Worm (Caenorhabditis elegans) whole organism, early embryonic: Measurements from ENCODE around the gene vha-1.

ENCODE experiments used
- B0310.2 ChIP-seq: sonication (generic microtip); optimal IDR thresholded peaks from 2 replicates; lab custom pipeline; 2016; ENCODE audit warnings: mild to moderate bottlenecking, missing genetic modification characterization, missing compliant biosample characterization
- F13C5.2 ChIP-seq: sonication (generic microtip); optimal IDR thresholded peaks from 2 replicates; lab custom pipeline; 2017; ENCODE audit warnings: mild to moderate bottlenecking, missing genetic modification characterization, inconsistent platforms, missing compliant biosample characterization
- aly-1 ChIP-seq: sonication (generic microtip); optimal IDR thresholded peaks from 2 replicates; lab custom pipeline; 2016; ENCODE audit warnings: missing genetic modification characterization, missing compliant biosample characterization
- ama-1 ChIP-seq: fragments of 150-350 bp; optimal IDR thresholded peaks from 2 replicates; lab custom pipeline; 2014
- ceh-13 ChIP-seq: fragments of 200-800 bp; sonication (Bioruptor generic); optimal IDR thresholded peaks from 2 replicates; lab custom pipeline; 2018; ENCODE audit warnings: mild to moderate bottlenecking, missing genetic modification characterization, missing compliant biosample characterization
- ceh-36 ChIP-seq: sonication (generic microtip); optimal IDR thresholded peaks from 2 replicates; lab custom pipeline; 2016; ENCODE audit warnings: missing genetic modification characterization, inconsistent platforms, missing compliant biosample characterization
- ets-7 ChIP-seq: sonication (generic microtip); optimal IDR thresholded peaks from 2 replicates; lab custom pipeline; 2016; ENCODE audit warnings: missing genotype, missing genetic modification characterization, missing compliant biosample characterization
- flt-1 ChIP-seq: fragments of 200-800 bp; sonication (Bioruptor generic); IDR thresholded peaks from 2 replicates; pipeline ENCODE4 v1.3.6; 2022; ENCODE audit warnings: missing genetic modification characterization, missing compliant biosample characterization
- hmbx-1 ChIP-seq: sonication (generic microtip); optimal IDR thresholded peaks from 2 replicates; lab custom pipeline; 2016; ENCODE audit warnings: mild to moderate bottlenecking, missing genetic modification characterization, missing compliant biosample characterization
- hmg-4 ChIP-seq: fragments of 200-800 bp; sonication (Bioruptor generic); optimal IDR thresholded peaks from 2 replicates; lab custom pipeline; 2018; ENCODE audit warnings: mild to moderate bottlenecking, missing genetic modification characterization, missing compliant biosample characterization
- hnd-1 ChIP-seq: sonication (generic microtip); optimal IDR thresholded peaks from 2 replicates; lab custom pipeline; 2016; ENCODE audit warnings: missing genetic modification characterization, missing compliant biosample characterization
- scrt-1 ChIP-seq: fragments of 200-800 bp; sonication (Bioruptor generic); IDR thresholded peaks from 2 replicates; pipeline ENCODE4 v1.3.6; 2022; ENCODE audit warnings: missing genetic modification characterization, missing compliant biosample characterization
- tbx-11 ChIP-seq: fragments of 200-800 bp; sonication (Bioruptor generic); IDR thresholded peaks from 2 replicates; pipeline ENCODE4 v1.3.6; 2022; ENCODE audit warnings: missing genetic modification characterization, missing compliant biosample characterization
- tbx-37 ChIP-seq: fragments of 200-800 bp; sonication (Bioruptor generic); conservative IDR thresholded peaks from 2 replicates; pipeline ENCODE4 v1.3.6; 2022; ENCODE audit warnings: missing genetic modification reagents, missing genetic modification characterization, missing compliant biosample characterization
- tra-4 ChIP-seq: sonication (generic microtip); optimal IDR thresholded peaks from 2 replicates; lab custom pipeline; 2017; ENCODE audit warnings: missing genetic modification characterization, missing compliant biosample characterization

The vha-1 gene

DNA sequence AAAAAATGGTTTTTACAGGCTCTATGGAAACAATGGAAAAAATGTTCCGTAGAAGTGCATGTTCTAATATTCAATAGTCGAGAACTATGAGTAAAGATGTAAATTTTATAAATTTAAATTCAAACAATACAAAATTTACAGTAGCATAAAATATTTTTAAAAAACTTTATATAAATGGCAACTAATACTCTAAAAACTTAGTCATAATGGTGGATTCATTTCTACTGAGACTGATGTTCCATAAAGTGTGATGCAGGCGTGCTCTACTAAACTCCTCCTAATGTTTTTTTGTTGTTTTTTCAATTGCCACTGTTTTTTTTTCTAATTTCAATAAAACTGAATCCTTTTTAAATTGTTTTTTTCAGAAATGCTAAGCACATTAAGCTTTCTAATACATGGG is 27.1 kb downstream of the vha-1 start, which contains the start of gene gtap-2:
Gene gtap-2 (plus strand): TSS at position 366 of the 400 bp plus-strand sequence.
- no peak for TF ChIP-seq B0310.2 (tag; lab: Kevin White, UChicago)
- TF ChIP-seq tbx-37 (GFP tag; lab: Robert Waterston, UW) = 0 out of 2 replicates have a peak, but pooled peaks have one; percentile 37
- TF ChIP-seq ets-7 = no peak

DNA sequence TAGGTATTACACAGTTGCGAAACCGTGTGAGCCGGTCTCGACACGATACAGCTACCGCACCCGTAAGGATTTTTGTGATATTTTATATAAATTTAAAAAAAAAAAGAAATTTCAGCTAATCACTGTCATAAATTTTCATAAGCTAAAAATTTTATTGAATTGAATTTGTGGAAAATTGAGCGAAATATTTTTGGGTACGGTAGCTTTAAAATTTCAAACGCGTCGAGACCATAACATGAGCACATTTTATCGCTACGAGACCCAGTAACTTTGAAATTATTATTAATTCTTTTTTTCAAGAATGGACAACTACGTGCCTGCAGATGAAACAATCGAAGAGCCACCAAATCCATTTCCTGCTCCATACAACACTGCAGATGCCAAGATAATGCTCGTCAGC is 32.1 kb downstream of the vha-1 start, which contains the start of gene ZK632.14:
Gene ZK632.14 (plus strand): TSS at position 301 of the 400 bp plus-strand sequence.
- TF ChIP-seq aly-1 (tag; lab: Kevin White, UChicago) (no peak), ceh-13 (no peak), B0310.2 (tag; lab: Kevin White, UChicago) (no peak), ets-7 (no peak), hnd-1 (tag; lab: Kevin White, UChicago) (no peak), tbx-37 (GFP tag; lab: Robert Waterston, UW) (no peak), hmg-4 (GFP tag; lab: Kevin White, UChicago) (no peak)

DNA sequence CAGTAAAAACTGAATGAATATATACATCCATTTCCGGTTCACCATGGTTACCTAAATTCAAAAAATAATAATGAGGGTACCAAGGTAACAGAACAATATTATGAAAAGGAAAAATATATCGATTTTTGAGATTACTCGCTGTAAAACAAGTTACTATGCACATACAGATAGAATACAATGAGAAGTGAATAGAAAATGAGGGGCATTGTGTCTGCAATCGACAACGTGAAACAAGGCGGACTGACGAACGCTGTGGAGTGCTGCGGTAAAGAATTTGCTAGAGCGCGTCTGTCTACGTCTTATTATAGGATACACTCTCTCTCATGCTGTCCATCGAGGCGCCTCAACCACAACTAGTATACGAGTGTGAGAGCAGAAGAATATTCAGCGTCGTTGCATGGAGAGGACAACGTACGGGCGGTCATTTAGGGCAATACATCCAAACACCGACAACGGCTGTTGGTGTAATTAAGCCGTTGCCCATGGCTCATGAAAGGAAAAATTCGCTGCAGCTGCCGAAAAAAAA is 36.1 kb downstream of the vha-1 start, which contains the start of gene cnx-1:
Gene cnx-1 (minus strand): TSS at position 51 of the 526 bp plus-strand sequence.
- TF ChIP-seq ceh-13 = no peak
- TF ChIP-seq scrt-1 (GFP tag; lab: Robert Waterston, UW) = no peak
- TF ChIP-seq tbx-11 (GFP tag; lab: Robert Waterston, UW) = no peak
- peak; percentile 19 for TF ChIP-seq aly-1 (tag; lab: Kevin White, UChicago)
- TF ChIP-seq hmg-4 (GFP tag; lab: Kevin White, UChicago) = peak; percentile 73

DNA sequence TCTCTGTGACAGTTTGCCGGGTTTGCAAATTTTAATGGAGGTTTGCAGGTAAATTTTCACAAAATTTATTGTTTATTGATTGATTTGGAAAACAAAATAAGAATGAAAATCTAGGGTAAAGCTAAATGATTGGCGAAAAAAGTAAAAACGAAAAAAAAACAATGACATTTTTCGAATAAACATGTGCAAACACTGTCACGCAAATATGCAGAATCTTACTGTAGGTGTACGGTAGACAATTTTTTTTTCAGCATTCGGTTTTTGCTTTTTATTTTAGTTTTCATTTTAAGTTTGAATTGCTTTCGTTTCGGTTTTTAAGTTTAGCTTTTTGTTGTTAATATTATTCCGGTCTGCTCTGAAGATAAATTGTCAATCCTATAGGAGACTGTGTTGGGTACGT is 36.8 kb downstream of the vha-1 start:
- no peak for TF ChIP-seq tbx-37 (GFP tag; lab: Robert Waterston, UW)
- TF ChIP-seq scrt-1 (GFP tag; lab: Robert Waterston, UW) = no peak
- TF ChIP-seq hmg-4 (GFP tag; lab: Kevin White, UChicago) = no peak
- TF ChIP-seq hnd-1 (tag; lab: Kevin White, UChicago) = no peak
- no peak for TF ChIP-seq ceh-13
- TF ChIP-seq ceh-36 (tag; lab: Kevin White, UChicago) = no peak
- TF ChIP-seq ets-7 = no peak
- no peak for TF ChIP-seq aly-1 (tag; lab: Kevin White, UChicago)
- TF ChIP-seq tra-4 (tag; lab: Kevin White, UChicago) = no peak
- no peak for TF ChIP-seq ama-1
- TF ChIP-seq tbx-11 (GFP tag; lab: Robert Waterston, UW) = no peak

DNA sequence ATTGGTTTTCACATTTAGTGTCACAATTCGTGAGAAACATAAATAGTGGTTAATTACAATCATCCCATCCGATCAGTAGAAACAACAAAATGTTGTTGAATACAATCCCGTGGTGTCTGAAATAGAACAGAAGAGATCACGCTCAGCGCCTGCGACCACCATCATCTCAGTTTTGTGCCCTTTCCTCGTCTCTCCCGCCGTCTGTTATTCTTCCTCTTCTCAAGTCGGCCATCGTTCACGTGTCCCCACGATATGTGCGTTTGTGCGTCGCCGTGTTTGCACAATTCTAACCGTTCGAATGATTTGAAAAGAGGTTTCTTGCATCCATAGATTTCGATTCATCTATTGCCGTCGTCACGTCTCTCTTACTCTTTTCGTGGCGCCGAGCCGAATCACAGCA is 37.7 kb downstream of the vha-1 start, which contains the start of gene panl-3:
Gene panl-3 (plus strand): TSS at position 294 of the 400 bp plus-strand sequence.
- TF ChIP-seq hmg-4 (GFP tag; lab: Kevin White, UChicago) (peak; percentile 45), aly-1 (tag; lab: Kevin White, UChicago) (peak; percentile 57), flt-1 (GFP tag; lab: Robert Waterston, UW) (no peak), scrt-1 (GFP tag; lab: Robert Waterston, UW) (peak; percentile 65; the same call in 1 of the 2 replicates)

DNA sequence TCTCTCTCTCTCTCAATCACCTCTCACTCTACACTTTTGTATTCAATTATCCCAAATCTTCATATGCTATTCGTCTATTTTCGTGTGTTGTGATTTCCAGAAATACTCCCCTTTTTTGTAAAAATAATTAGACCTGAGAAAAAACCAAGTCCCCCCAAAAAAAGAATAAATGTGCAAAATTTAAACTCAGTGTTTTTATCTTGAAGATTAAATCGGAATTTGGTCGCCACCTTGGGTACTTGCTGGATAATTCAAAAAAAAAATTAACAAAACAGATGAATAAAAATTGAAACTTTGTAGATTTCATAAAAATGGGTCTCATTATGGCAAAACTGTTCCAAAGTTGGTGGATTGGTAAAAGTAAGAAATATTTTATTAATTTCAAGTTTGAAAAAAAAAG is 41.9 kb downstream of the vha-1 start, which contains the start of gene arl-5:
Gene arl-5 (plus strand): TSS at position 301 of the 400 bp plus-strand sequence.
- TF ChIP-seq ceh-36 (tag; lab: Kevin White, UChicago) (no peak), F13C5.2 (tag; lab: Kevin White, UChicago) (no peak), flt-1 (GFP tag; lab: Robert Waterston, UW) (no peak), tra-4 (tag; lab: Kevin White, UChicago) (no peak), scrt-1 (GFP tag; lab: Robert Waterston, UW) (no peak), tbx-37 (GFP tag; lab: Robert Waterston, UW) (no peak), B0310.2 (tag; lab: Kevin White, UChicago) (no peak), ceh-13 (no peak)

DNA sequence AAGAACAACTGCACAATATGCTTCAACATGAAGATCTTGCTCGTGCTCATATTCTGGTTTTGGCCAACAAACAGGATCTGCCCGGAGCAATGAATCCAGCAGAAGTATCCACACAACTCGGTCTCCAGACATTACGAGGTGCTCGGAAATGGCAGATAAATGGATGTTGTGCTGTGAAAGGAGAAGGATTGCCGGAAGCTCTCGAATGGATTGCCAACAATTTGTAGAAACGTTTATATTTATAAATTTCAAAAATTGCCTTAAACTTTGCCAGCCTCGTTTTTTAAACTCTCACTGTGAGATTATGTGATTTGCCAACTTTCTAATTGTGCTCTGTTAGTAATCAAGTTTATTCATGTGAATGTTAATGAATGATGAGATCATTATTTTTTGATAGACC is 42.7 kb downstream of the vha-1 start:
- TF ChIP-seq tbx-11 (GFP tag; lab: Robert Waterston, UW) (no peak), scrt-1 (GFP tag; lab: Robert Waterston, UW) (no peak)

DNA sequence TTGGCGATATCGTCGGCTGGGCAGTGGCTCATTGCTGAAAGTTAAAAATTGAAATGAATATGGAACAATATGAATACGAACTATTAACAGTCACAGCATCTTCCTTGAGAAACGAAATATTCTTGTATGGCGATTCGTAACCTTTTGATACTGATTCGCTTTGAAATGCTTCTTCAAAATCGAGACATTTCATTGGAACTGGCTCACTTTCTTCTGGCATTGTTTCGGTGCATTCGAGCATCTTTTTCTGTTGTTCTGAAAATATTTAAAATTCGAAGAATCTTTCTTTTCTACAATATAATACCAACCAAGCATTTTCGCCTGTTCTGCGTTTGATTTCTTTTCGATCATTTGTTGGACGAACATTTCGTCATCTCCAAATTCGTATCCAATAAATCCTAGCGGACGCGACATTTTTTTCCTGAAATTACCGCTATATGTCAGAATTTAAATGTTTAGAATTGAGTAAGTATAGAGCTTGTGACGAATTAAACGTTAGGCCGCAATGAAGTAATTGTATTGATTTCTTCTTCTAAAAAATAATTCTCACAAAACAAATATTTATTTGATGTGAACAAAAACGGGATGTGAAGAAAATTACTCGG is 43.4 kb downstream of the vha-1 start, which contains the start of gene lin-52:
Gene lin-52 (minus strand): TSS at position 421 of the 605 bp plus-strand sequence.
- TF ChIP-seq ama-1 (peak; percentile 64), ceh-13 (no peak), aly-1 (tag; lab: Kevin White, UChicago) (no peak)

DNA sequence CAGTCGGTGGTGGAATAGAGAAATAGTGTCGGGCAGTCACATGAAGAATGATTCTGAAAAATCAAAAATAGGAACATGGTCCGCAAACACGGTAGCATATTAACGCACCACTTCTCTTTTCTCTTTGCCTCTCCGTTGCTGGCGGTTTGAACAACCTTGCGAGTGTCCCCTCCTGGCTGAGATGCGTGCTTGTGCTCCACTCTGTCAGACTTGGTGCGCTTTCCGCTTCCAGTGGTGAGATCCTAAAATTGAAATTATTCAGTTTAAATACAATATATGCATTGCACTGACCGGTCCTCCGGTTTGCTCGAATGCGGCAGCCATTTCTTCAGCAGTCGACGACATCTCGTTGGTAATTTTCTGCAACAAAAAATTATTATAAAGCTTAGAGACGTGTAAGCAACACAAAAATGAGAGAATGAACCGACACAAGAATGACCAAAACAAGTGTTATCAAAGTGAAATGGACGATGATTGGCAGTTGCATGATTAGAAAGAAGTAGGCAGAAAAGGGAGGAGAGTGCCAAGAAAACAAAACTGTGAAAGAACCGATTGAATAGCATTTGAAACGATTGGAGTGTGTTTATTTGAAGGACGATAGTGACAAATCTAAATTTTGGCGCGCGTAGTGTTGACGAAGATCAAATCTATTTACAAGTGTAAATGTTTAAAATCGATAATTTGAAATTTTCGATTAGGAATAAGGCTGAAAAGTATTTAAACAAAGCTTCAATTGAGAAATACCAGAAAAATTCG is 44.2 kb downstream of the vha-1 start, which contains the start of gene ZK632.9:
Gene ZK632.9 (minus strand): TSS at position 360 of the 756 bp plus-strand sequence.
- TF ChIP-seq hmbx-1 = no peak
- no peak for TF ChIP-seq hmg-4 (GFP tag; lab: Kevin White, UChicago)
- TF ChIP-seq scrt-1 (GFP tag; lab: Robert Waterston, UW) = no peak
- no peak for TF ChIP-seq hnd-1 (tag; lab: Kevin White, UChicago)
- no peak for TF ChIP-seq aly-1 (tag; lab: Kevin White, UChicago)
- TF ChIP-seq B0310.2 (tag; lab: Kevin White, UChicago) = no peak
